Fruit fly (Drosophila melanogaster): Measurements from ENCODE around the gene Taf3.

The Taf3 gene

dm6 chr4:424630-425327 is 41.8 kb downstream of the Taf3 start (continued):
- TF ChIP-seq CG14860 (GFP tag; IDR thresholded peaks at IDR 0.05; ENCODE audit: partially characterized antibody) (no peak; the same call in 2 of the 3 replicates), CG12299 (tag; optimal IDR thresholded peaks at IDR 0.05) (peak; percentile 75), unc-4 (GFP tag; IDR thresholded peaks at IDR 0.05; ENCODE audit: partially characterized antibody) (no peak), HHEX (GFP tag; optimal IDR thresholded peaks at IDR 0.05) (peak; percentile 93), CG30020 (tag; optimal IDR thresholded peaks at IDR 0.05) (peak; percentile 56), CTCF (GFP tag; optimal IDR thresholded peaks at IDR 0.05) (peak; percentile 99), unpg (GFP tag; optimal IDR thresholded peaks at IDR 0.05) (peak; percentile 92), en (GFP tag; optimal IDR thresholded peaks at IDR 0.05) (peak; percentile 96), Gsc (GFP tag; IDR thresholded peaks at IDR 0.05) (no peak), CG31441 (GFP tag; IDR thresholded peaks at IDR 0.05) (no peak; the same call in 1 of the 2 replicates), CG8281 (tag; optimal IDR thresholded peaks at IDR 0.05) (peak; percentile 63), CG12219 (GFP tag; optimal IDR thresholded peaks at IDR 0.05) (peak; percentile 87), CG5245 (GFP tag; optimal IDR thresholded peaks at IDR 0.05) (peak; percentile 98), CG31388 (GFP tag; optimal IDR thresholded peaks at IDR 0.05) (peak; percentile 81), peb (GFP tag; IDR thresholded peaks at IDR 0.05) (no peak), CG10543 (GFP tag; optimal IDR thresholded peaks at IDR 0.05) (peak; percentile 69), CG6791 (GFP tag; IDR thresholded peaks at IDR 0.05; ENCODE audit: partially characterized antibody) (no peak), HmgZ (tag; optimal IDR thresholded peaks at IDR 0.05) (peak; percentile 95), CG15479 (GFP tag; optimal IDR thresholded peaks at IDR 0.05) (no peak), salm (tag; optimal IDR thresholded peaks at IDR 0.05) (peak; percentile 69), pan (optimal IDR thresholded peaks at IDR 0.05) (no peak), pan (GFP tag; optimal IDR thresholded peaks at IDR 0.05 in 1 of 2, IDR thresholded peaks at IDR 0.05 in 1 of 2) (peak in 1 of 2 experiments; percentile 91), twi (tag; optimal IDR thresholded peaks at IDR 0.05) (peak; percentile 76), CG31224 (GFP tag; IDR thresholded peaks at IDR 0.05) (peak; percentile 79; the same call in 1 of the 2 replicates), Gug (GFP tag; IDR thresholded peaks at IDR 0.05) (no peak; the same call in 2 of the 4 replicates), sd (tag; optimal IDR thresholded peaks at IDR 0.05) (no peak), CG11085 (GFP tag; IDR thresholded peaks at IDR 0.05) (no peak; the same call in 1 of the 2 replicates), Atf3 (GFP tag; optimal IDR thresholded peaks at IDR 0.05) (peak; percentile 95), org-1 (GFP tag; optimal IDR thresholded peaks at IDR 0.05) (peak; percentile 69), Jarid2 (GFP tag; optimal IDR thresholded peaks at IDR 0.05) (peak; percentile 90), Adf1 (GFP tag; IDR thresholded peaks at IDR 0.05) (peak; percentile 63), NC2β (GFP tag; optimal IDR thresholded peaks at IDR 0.05) (peak; percentile 95), sug (tag; optimal IDR thresholded peaks at IDR 0.05) (peak; percentile 89), CG11398 (GFP tag; optimal IDR thresholded peaks at IDR 0.05) (peak; percentile 90), ken (GFP tag; IDR thresholded peaks at IDR 0.05) (no peak), Scr (GFP tag; IDR thresholded peaks at IDR 0.05; ENCODE audit: partially characterized antibody) (peak; percentile 45), CG15269 (tag; optimal IDR thresholded peaks at IDR 0.05) (peak; percentile 89), pros (GFP tag; optimal IDR thresholded peaks at IDR 0.05) (no peak), CG13296 (GFP tag; optimal IDR thresholded peaks at IDR 0.05) (peak; percentile 88), Kr (GFP tag; optimal IDR thresholded peaks at IDR 0.05) (no peak), CG11456 (GFP tag; IDR thresholded peaks at IDR 0.05) (no peak; the same call in none of the 3 replicates), sisA (GFP tag; IDR thresholded peaks at IDR 0.05) (no peak), onecut (GFP tag; IDR thresholded peaks at IDR 0.05) (peak; percentile 91), CG12942 (GFP tag; optimal IDR thresholded peaks at IDR 0.05) (peak; percentile 86), CG6765 (GFP tag; optimal IDR thresholded peaks at IDR 0.05) (peak; percentile 88), otp (GFP tag; IDR thresholded peaks at IDR 0.05) (no peak), Asciz (GFP tag; optimal IDR thresholded peaks at IDR 0.05) (peak; percentile 88), toy (GFP tag; IDR thresholded peaks at IDR 0.05) (peak; percentile 79), CG42726 (GFP tag; IDR thresholded peaks at IDR 0.05; ENCODE audit: partially characterized antibody) (no peak; the same call in 1 of the 2 replicates), CG17568 (GFP tag; optimal IDR thresholded peaks at IDR 0.05) (peak; percentile 81)
